Fruit fly (Drosophila melanogaster) whole organism, embryonic: Measurements from ENCODE around the gene CG10730.

Experiments used
- Atf3 ChIP-seq: fragments of 200-800 bp; sonication (Bioruptor generic); optimal IDR thresholded peaks from 3 replicates; lab custom pipeline; 2016; ENCODE audit warnings: missing biosample characterization, missing genetic modification characterization
- Atf6 ChIP-seq: fragments of 200-800 bp; sonication (Bioruptor generic); IDR thresholded peaks from 2 replicates; pipeline ENCODE4 v1.3.6; 2022; ENCODE audit warnings: missing biosample characterization, missing genetic modification characterization
- CG10209 ChIP-seq: fragments of 200-800 bp; sonication (Bioruptor generic); optimal IDR thresholded peaks from 3 replicates; lab custom pipeline; 2017; ENCODE audit warnings: missing biosample characterization, mild to moderate bottlenecking, missing genetic modification characterization, missing genetic modification reagents
- CG11695 ChIP-seq: fragments of 200-800 bp; sonication (Bioruptor generic); IDR thresholded peaks from 3 replicates; pipeline ENCODE4 v1.3.6; 2022; ENCODE audit warnings: missing biosample characterization, missing genetic modification characterization
- CG12659 ChIP-seq: fragments of 200-800 bp; sonication (Bioruptor generic); optimal IDR thresholded peaks from 3 replicates; lab custom pipeline; 2017; ENCODE audit warnings: mild to moderate bottlenecking, missing biosample characterization, missing genetic modification reagents, missing genetic modification characterization
- CG13624 ChIP-seq: fragments of 200-800 bp; sonication (Bioruptor generic); optimal IDR thresholded peaks from 2 replicates; lab custom pipeline; 2016; ENCODE audit warnings: missing biosample characterization, missing genetic modification characterization
- CG17361 ChIP-seq: fragments of 200-800 bp; sonication (Bioruptor generic); IDR thresholded peaks from 3 replicates; pipeline ENCODE4 v1.3.6; 2022; ENCODE audit warnings: missing biosample characterization, missing genetic modification characterization
- CG17912 ChIP-seq: fragments of 200-800 bp; sonication (Bioruptor generic); optimal IDR thresholded peaks from 2 replicates; lab custom pipeline; 2018; ENCODE audit warnings: missing biosample characterization, mild to moderate bottlenecking, missing genetic modification characterization
- CG18599 ChIP-seq: fragments of 200-800 bp; sonication (Bioruptor generic); optimal IDR thresholded peaks from 3 replicates; lab custom pipeline; 2017; ENCODE audit warnings: missing biosample characterization, missing genetic modification characterization, mild to moderate bottlenecking, moderate library complexity, missing genetic modification reagents
- CG2120 ChIP-seq: fragments of 200-800 bp; sonication (Bioruptor generic); optimal IDR thresholded peaks from 3 replicates; lab custom pipeline; 2016; ENCODE audit warnings: missing biosample characterization, missing genetic modification characterization
- CG30403 ChIP-seq: fragments of 200-800 bp; sonication (Bioruptor generic); optimal IDR thresholded peaks from 3 replicates; lab custom pipeline; 2016; ENCODE audit warnings: missing biosample characterization, missing genetic modification characterization
- CG6175 ChIP-seq: fragments of 200-800 bp; sonication (Bioruptor generic); IDR thresholded peaks from 3 replicates; pipeline ENCODE4 v1.3.6; 2022; ENCODE audit warnings: missing biosample characterization, missing genetic modification characterization
- CG6272 ChIP-seq: fragments of 200-800 bp; sonication (Bioruptor generic); IDR thresholded peaks from 2 replicates; pipeline ENCODE4 v1.3.6; 2022; ENCODE audit warnings: missing biosample characterization, missing genetic modification characterization
- CG7745 ChIP-seq: fragments of 200-800 bp; sonication (Bioruptor generic); optimal IDR thresholded peaks from 2 replicates; lab custom pipeline; 2018; ENCODE audit warnings: missing biosample characterization, mild to moderate bottlenecking, missing genetic modification characterization, moderate library complexity
- CG7786 ChIP-seq: fragments of 200-800 bp; sonication (Bioruptor generic); optimal IDR thresholded peaks from 2 replicates; lab custom pipeline; 2016; ENCODE audit warnings: missing biosample characterization, missing genetic modification characterization
- CG7839 ChIP-seq: fragments of 200-800 bp; sonication (Bioruptor generic); optimal IDR thresholded peaks from 3 replicates; lab custom pipeline; 2018; ENCODE audit warnings: missing biosample characterization, mild to moderate bottlenecking, missing genetic modification characterization, moderate library complexity
- CG8290 ChIP-seq, 3 experiments: fragments of 200-800 bp; sonication (Bioruptor generic); optimal IDR thresholded peaks; 2 replicates each; lab custom pipeline; 2016 to 2019; ENCODE audit warnings: missing biosample characterization in 3 of 3, missing genetic modification characterization in 3 of 3, mild to moderate bottlenecking in 2 of 3, moderate library complexity in 1 of 3
- CG9876 ChIP-seq: fragments of 200-800 bp; sonication (Bioruptor generic); optimal IDR thresholded peaks from 2 replicates; lab custom pipeline; 2016; ENCODE audit warnings: missing biosample characterization, missing genetic modification characterization
- Dip3 ChIP-seq: fragments of 200-800 bp; sonication (Bioruptor generic); optimal IDR thresholded peaks from 3 replicates; lab custom pipeline; 2016; ENCODE audit warnings: missing biosample characterization, missing genetic modification characterization
- E2f1 ChIP-seq: fragments of 200-800 bp; sonication (Bioruptor generic); IDR thresholded peaks from 2 replicates; pipeline ENCODE4 v1.3.6; 2022; ENCODE audit warnings: missing biosample characterization, missing genetic modification characterization
- E2f2 ChIP-seq: fragments of 200-800 bp; sonication (Bioruptor generic); IDR thresholded peaks from 2 replicates; pipeline ENCODE4 v1.3.6; 2022; ENCODE audit warnings: missing biosample characterization, missing genetic modification characterization
- Fer1 ChIP-seq: fragments of 200-800 bp; sonication (Bioruptor generic); optimal IDR thresholded peaks from 2 replicates; lab custom pipeline; 2017; ENCODE audit warnings: missing biosample characterization, mild to moderate bottlenecking, missing genetic modification characterization
- Hr78 ChIP-seq, 2 experiments: fragments of 200-800 bp in 1 of 2; fragments of >200 bp in 1 of 2; sonication (Bioruptor generic) in 1 of 2; optimal IDR thresholded peaks; 2 replicates each; lab custom pipeline; 2017 to 2019; ENCODE audit warnings: missing biosample characterization in 2 of 2, missing genetic modification characterization in 2 of 2, mild to moderate bottlenecking in 1 of 2, moderate library complexity in 1 of 2
- Myb ChIP-seq: fragments of 200-800 bp; sonication (Bioruptor generic); optimal IDR thresholded peaks from 2 replicates; lab custom pipeline; 2016; ENCODE audit warnings: missing biosample characterization, missing genetic modification characterization
- Nf-YC ChIP-seq: fragments of 200-800 bp; optimal IDR thresholded peaks from 3 replicates; lab custom pipeline; 2019; ENCODE audit warnings: missing biosample characterization, mild to moderate bottlenecking, missing genetic modification characterization, moderate library complexity
- Poxn ChIP-seq: fragments of 200-800 bp; sonication (Bioruptor generic); IDR thresholded peaks from 2 replicates; pipeline ENCODE4 v1.3.6; 2022; ENCODE audit warnings: missing biosample characterization, missing genetic modification characterization
- Ptx1 ChIP-seq: fragments of 200-800 bp; sonication (Bioruptor generic); IDR thresholded peaks from 2 replicates; pipeline ENCODE4 v1.3.6; 2022; ENCODE audit warnings: missing biosample characterization, missing genetic modification characterization
- Rfx ChIP-seq: fragments of 200-800 bp; sonication (Bioruptor generic); IDR thresholded peaks from 2 replicates; pipeline ENCODE4 v1.3.6; 2022; ENCODE audit warnings: missing biosample characterization, missing genetic modification characterization
- al ChIP-seq: fragments of 200-800 bp; sonication (Bioruptor generic); IDR thresholded peaks from 2 replicates; pipeline ENCODE4 v1.3.6; 2022; ENCODE audit warnings: missing biosample characterization, missing genetic modification characterization
- bab2 ChIP-seq: fragments of 200-800 bp; sonication (Bioruptor generic); optimal IDR thresholded peaks from 2 replicates; lab custom pipeline; 2016; ENCODE audit warnings: missing biosample characterization, missing genetic modification characterization
- caup ChIP-seq: fragments of 200-800 bp; sonication (Bioruptor generic); optimal IDR thresholded peaks from 3 replicates; lab custom pipeline; 2017; ENCODE audit warnings: missing biosample characterization, mild to moderate bottlenecking, missing genetic modification characterization, moderate library complexity; ENCODE audit not compliant: severe bottlenecking
- dmrt99B ChIP-seq: fragments of 200-800 bp; sonication (Bioruptor generic); optimal IDR thresholded peaks from 2 replicates; lab custom pipeline; 2018; ENCODE audit warnings: missing biosample characterization, mild to moderate bottlenecking, missing genetic modification characterization, moderate library complexity
- emc ChIP-seq: fragments of 200-800 bp; sonication (Bioruptor generic); optimal IDR thresholded peaks from 2 replicates; lab custom pipeline; 2016; ENCODE audit warnings: missing biosample characterization, missing genetic modification characterization
- en ChIP-seq: fragments of 200-800 bp; sonication (Bioruptor generic); optimal IDR thresholded peaks from 2 replicates; lab custom pipeline; 2016; ENCODE audit warnings: missing biosample characterization, missing genetic modification characterization
- fu2 ChIP-seq: fragments of 200-800 bp; sonication (Bioruptor generic); optimal IDR thresholded peaks from 2 replicates; lab custom pipeline; 2016; ENCODE audit warnings: missing biosample characterization, missing genetic modification characterization
- gcm2 ChIP-seq: fragments of 200-800 bp; sonication (Bioruptor generic); optimal IDR thresholded peaks from 2 replicates; lab custom pipeline; 2016; ENCODE audit warnings: missing biosample characterization, missing genetic modification characterization
- grn ChIP-seq: fragments of 200-800 bp; sonication (Bioruptor generic); optimal IDR thresholded peaks from 3 replicates; lab custom pipeline; 2017; ENCODE audit warnings: missing biosample characterization, missing genetic modification characterization
- ind ChIP-seq: fragments of 200-800 bp; sonication (Bioruptor generic); optimal IDR thresholded peaks from 3 replicates; lab custom pipeline; 2016; ENCODE audit warnings: missing biosample characterization, missing genetic modification characterization
- lab ChIP-seq: fragments of 200-800 bp; sonication (Bioruptor generic); optimal IDR thresholded peaks from 3 replicates; lab custom pipeline; 2017; ENCODE audit warnings: missing biosample characterization, missing genetic modification characterization, mild to moderate bottlenecking, moderate library complexity, missing genetic modification reagents
- lmd ChIP-seq: fragments of 200-800 bp; sonication (Bioruptor generic); IDR thresholded peaks from 2 replicates; pipeline ENCODE4 v1.3.6; 2022; ENCODE audit warnings: missing biosample characterization, missing genetic modification characterization
- nerfin-1 ChIP-seq: fragments of 200-800 bp; sonication (Bioruptor generic); optimal IDR thresholded peaks from 3 replicates; lab custom pipeline; 2019; ENCODE audit warnings: missing biosample characterization, mild to moderate bottlenecking, missing genetic modification characterization, moderate library complexity
- pho ChIP-seq: fragments of 200-800 bp; sonication (Bioruptor generic); optimal IDR thresholded peaks from 2 replicates; lab custom pipeline; 2016; ENCODE audit warnings: missing biosample characterization, missing genetic modification characterization
- pnt ChIP-seq: fragments of 200-800 bp; sonication (Bioruptor generic); optimal IDR thresholded peaks from 3 replicates; lab custom pipeline; 2016; ENCODE audit warnings: missing biosample characterization, missing genetic modification characterization
- ranshi ChIP-seq: fragments of 200-800 bp; sonication (Bioruptor generic); IDR thresholded peaks from 2 replicates; pipeline ENCODE4 v1.3.6; 2022; ENCODE audit warnings: missing biosample characterization, missing genetic modification characterization
- sd ChIP-seq: fragments of 200-800 bp; sonication (Bioruptor generic); optimal IDR thresholded peaks from 3 replicates; lab custom pipeline; 2018; ENCODE audit warnings: missing biosample characterization, mild to moderate bottlenecking, missing genetic modification characterization, moderate library complexity
- sens ChIP-seq: fragments of 200-800 bp; sonication (Bioruptor generic); peaks from one replicate; lab custom pipeline; 2016; ENCODE audit warnings: missing biosample characterization, missing genetic modification characterization
- seq ChIP-seq: fragments of 200-800 bp; sonication (Bioruptor generic); IDR thresholded peaks from 2 replicates; pipeline ENCODE4 v1.3.6; 2022; ENCODE audit warnings: missing biosample characterization, missing genetic modification characterization
- sug ChIP-seq: fragments of 200-800 bp; optimal IDR thresholded peaks from 2 replicates; lab custom pipeline; 2019; ENCODE audit warnings: missing biosample characterization, mild to moderate bottlenecking, missing genetic modification characterization, moderate library complexity
- tgo ChIP-seq: fragments of 200-800 bp; sonication (Bioruptor generic); IDR thresholded peaks from 3 replicates; pipeline ENCODE4 v1.3.6; 2022; ENCODE audit warnings: missing biosample characterization, missing genetic modification characterization
- zfh2 ChIP-seq: fragments of 200-800 bp; sonication (Bioruptor generic); optimal IDR thresholded peaks from 2 replicates; lab custom pipeline; 2016; ENCODE audit warnings: missing biosample characterization, missing genetic modification characterization

The CG10730 gene

dm6 chr2L:20078880-20079279 lies 6.9 kb upstream of the CG10730 start (continued):
- no peak for TF ChIP-seq E2f2 (GFP tag; lab: Robert Waterston, UW)
- TF ChIP-seq Rfx: peak; percentile 58
- peak in 1 of 2 experiments; percentile 16 for TF ChIP-seq Hr78 (GFP tag; optimal IDR thresholded peaks at IDR 0.05; lab: Kevin White, UChicago)
- TF ChIP-seq emc (GFP tag; lab: Kevin White, UChicago): peak; percentile 22
- no peak for TF ChIP-seq pnt (GFP tag; lab: Kevin White, UChicago)
- TF ChIP-seq zfh2 (GFP tag; lab: Kevin White, UChicago): peak; percentile 71
- TF ChIP-seq CG11695 (GFP tag; lab: Robert Waterston, UW): 0 out of 3 replicates have a peak, but pooled peaks have one; percentile 7
- peak; percentile 50 for TF ChIP-seq sens
- TF ChIP-seq CG13624 (GFP tag; lab: Kevin White, UChicago): peak; percentile 68
- no peak for TF ChIP-seq gcm2 (GFP tag; lab: Kevin White, UChicago)
- TF ChIP-seq E2f1 (GFP tag; lab: Robert Waterston, UW): peak; percentile 43; the same call in 1 of the 2 replicates
- TF ChIP-seq seq (GFP tag; lab: Robert Waterston, UW): peak; percentile 49; the same call in 1 of the 2 replicates
- peak; percentile 69 for TF ChIP-seq CG2120 (GFP tag; lab: Kevin White, UChicago)
- TF ChIP-seq nerfin-1 (tag; lab: Kevin White, UChicago): no peak
- peak; percentile 10 for TF ChIP-seq bab2 (GFP tag; lab: Kevin White, UChicago)
- no peak for TF ChIP-seq Nf-YC (tag; lab: Kevin White, UChicago)
- peak; percentile 56 for TF ChIP-seq pho
- peak; percentile 41; the same call in 1 of the 2 replicates for TF ChIP-seq Atf6 (GFP tag; lab: Robert Waterston, UW)
- peak; percentile 39 for TF ChIP-seq lab
- 0 out of 3 replicates have a peak, but pooled peaks have one; percentile 21 for TF ChIP-seq tgo
- 0 out of 2 replicates have a peak, but pooled peaks have one; percentile 12 for TF ChIP-seq CG6272 (GFP tag; lab: Robert Waterston, UW)
- peak; percentile 37 for TF ChIP-seq lmd (GFP tag; lab: Robert Waterston, UW)
- TF ChIP-seq CG7839: peak; percentile 32
- TF ChIP-seq Myb (GFP tag; lab: Kevin White, UChicago): peak; percentile 16
- TF ChIP-seq ranshi: 0 out of 2 replicates have a peak, but pooled peaks have one; percentile 38
- peak; percentile 46 for TF ChIP-seq Dip3 (GFP tag; lab: Kevin White, UChicago)
- peak; percentile 47 for TF ChIP-seq sug (tag; lab: Kevin White, UChicago)
- TF ChIP-seq al (GFP tag; lab: Robert Waterston, UW): peak; percentile 24; the same call in 1 of the 2 replicates
- peak; percentile 29 for TF ChIP-seq CG30403
- TF ChIP-seq CG7786: peak; percentile 48
- TF ChIP-seq Poxn (GFP tag; lab: Robert Waterston, UW): no peak
- TF ChIP-seq Fer1 (GFP tag; lab: Kevin White, UChicago): peak; percentile 1
- no peak for TF ChIP-seq CG8290 (GFP tag; optimal IDR thresholded peaks at IDR 0.05; lab: Kevin White, UChicago)
- TF ChIP-seq CG8290 (tag; optimal IDR thresholded peaks at IDR 0.05; lab: Kevin White, UChicago): peak in 1 of 2 experiments; percentile 50
- no peak for TF ChIP-seq CG17912 (GFP tag; lab: Kevin White, UChicago)
- TF ChIP-seq fu2: peak; percentile 46
- TF ChIP-seq Ptx1 (GFP tag; lab: Robert Waterston, UW): peak; percentile 33; the same call in 1 of the 2 replicates
- TF ChIP-seq CG10209 (GFP tag; lab: Kevin White, UChicago): peak; percentile 7
- TF ChIP-seq grn: peak; percentile 41
- TF ChIP-seq ind (GFP tag; lab: Kevin White, UChicago): peak; percentile 34
- no peak for TF ChIP-seq CG9876 (GFP tag; lab: Kevin White, UChicago)
- TF ChIP-seq CG12659 (GFP tag; lab: Kevin White, UChicago): peak; percentile 26
- no peak for TF ChIP-seq Atf3
- peak; percentile 50; the same call in 1 of the 3 replicates for TF ChIP-seq CG6175 (GFP tag; lab: Robert Waterston, UW)
- peak; percentile 62; the same call in 2 of the 3 replicates for TF ChIP-seq CG17361 (GFP tag; lab: Robert Waterston, UW)
- TF ChIP-seq dmrt99B (tag; lab: Kevin White, UChicago): peak; percentile 39
- peak; percentile 49 for TF ChIP-seq sd
- TF ChIP-seq en (GFP tag; lab: Kevin White, UChicago): peak; percentile 12
- peak; percentile 8 for TF ChIP-seq caup (GFP tag; lab: Kevin White, UChicago)
- TF ChIP-seq CG18599: peak; percentile 57
- no peak for TF ChIP-seq CG7745
